Fruit fly (Drosophila melanogaster): Measurements from ENCODE around the gene Pdk1.

The Pdk1 gene

dm6 chr3L:165981-166788 is 36.9 kb downstream of the Pdk1 start (continued):
- TF ChIP-seq pfk (GFP tag; optimal IDR thresholded peaks at IDR 0.05): no peak
- TF ChIP-seq CG4617 (GFP tag; optimal IDR thresholded peaks at IDR 0.05; ENCODE audit: borderline replicate concordance): no peak
- no peak for TF ChIP-seq CG2129 (GFP tag; IDR thresholded peaks at IDR 0.05; ENCODE audit: partially characterized antibody)
- TF ChIP-seq dati (GFP tag; IDR thresholded peaks at IDR 0.05): no peak
- TF ChIP-seq CG3065 (GFP tag; optimal IDR thresholded peaks at IDR 0.05): no peak
- TF ChIP-seq Adf1 (GFP tag; IDR thresholded peaks at IDR 0.05): no peak
- no peak for TF ChIP-seq sim (GFP tag; IDR thresholded peaks at IDR 0.05)
- TF ChIP-seq Dll (GFP tag; IDR thresholded peaks at IDR 0.05; ENCODE audit: partially characterized antibody): no peak
- TF ChIP-seq Atf-2 (GFP tag; optimal IDR thresholded peaks at IDR 0.05): no peak
- TF ChIP-seq CG2712 (tag; optimal IDR thresholded peaks at IDR 0.05): peak; percentile 52
- no peak for TF ChIP-seq Hmx (GFP tag; optimal IDR thresholded peaks at IDR 0.05)
- TF ChIP-seq bowl (GFP tag; IDR thresholded peaks at IDR 0.05): no peak
- TF ChIP-seq Fer3 (tag; optimal IDR thresholded peaks at IDR 0.05): no peak
- no peak for TF ChIP-seq CG6272 (GFP tag; IDR thresholded peaks at IDR 0.05)
- TF ChIP-seq az2 (GFP tag; optimal IDR thresholded peaks at IDR 0.05): no peak
- no peak for TF ChIP-seq Ravus (GFP tag; IDR thresholded peaks at IDR 0.05)
- no peak for TF ChIP-seq CG6683 (GFP tag; optimal IDR thresholded peaks at IDR 0.05)
- no peak for TF ChIP-seq p53 (GFP tag; optimal IDR thresholded peaks at IDR 0.05)
- no peak for TF ChIP-seq CG32767 (GFP tag; IDR thresholded peaks at IDR 0.05)
- TF ChIP-seq MTF-1 (GFP tag; optimal IDR thresholded peaks at IDR 0.05; ENCODE audit: borderline replicate concordance): no peak
- TF ChIP-seq CG9817 (tag; optimal IDR thresholded peaks at IDR 0.05): no peak
- TF ChIP-seq CG33557 (GFP tag; optimal IDR thresholded peaks at IDR 0.05): no peak
- TF ChIP-seq cwo (GFP tag; optimal IDR thresholded peaks at IDR 0.05): no peak
- no peak for TF ChIP-seq Ssrp (tag; optimal IDR thresholded peaks at IDR 0.05)
- no peak for TF ChIP-seq tio (GFP tag; optimal IDR thresholded peaks at IDR 0.05)
- TF ChIP-seq CG13296 (GFP tag; optimal IDR thresholded peaks at IDR 0.05): no peak
- no peak for TF ChIP-seq CG15011 (GFP tag; optimal IDR thresholded peaks at IDR 0.05)
- no peak for TF ChIP-seq Myb (GFP tag; optimal IDR thresholded peaks at IDR 0.05)
- TF ChIP-seq CG15696 (tag; optimal IDR thresholded peaks at IDR 0.05): no peak
- TF ChIP-seq prd (optimal IDR thresholded peaks at IDR 0.05): no peak
- no peak for TF ChIP-seq prd (GFP tag; IDR thresholded peaks at IDR 0.05)
- no peak for TF ChIP-seq br (optimal IDR thresholded peaks at IDR 0.05)
- TF ChIP-seq CG2199 (GFP tag; IDR thresholded peaks at IDR 0.05): peak; percentile 78; the same call in 2 of the 3 replicates
- TF ChIP-seq hbn (GFP tag; IDR thresholded peaks at IDR 0.05; ENCODE audit: partially characterized antibody): no peak
- peak; percentile 25 for TF ChIP-seq NfI (GFP tag; optimal IDR thresholded peaks at IDR 0.05)
- TF ChIP-seq lab (GFP tag; optimal IDR thresholded peaks at IDR 0.05): peak; percentile 52
- no peak for TF ChIP-seq HHEX (GFP tag; optimal IDR thresholded peaks at IDR 0.05)
- no peak for TF ChIP-seq sr (GFP tag; IDR thresholded peaks at IDR 0.05)
- no peak for TF ChIP-seq crp (GFP tag; optimal IDR thresholded peaks at IDR 0.05)
- no peak for TF ChIP-seq CG10209 (GFP tag; optimal IDR thresholded peaks at IDR 0.05)
- TF ChIP-seq sob (GFP tag; IDR thresholded peaks at IDR 0.05): no peak
- TF ChIP-seq CG15514 (GFP tag; optimal IDR thresholded peaks at IDR 0.05): no peak
- TF ChIP-seq CG1024 (GFP tag; IDR thresholded peaks at IDR 0.05): no peak
- peak; percentile 52 for TF ChIP-seq Xrp1 (GFP tag; IDR thresholded peaks at IDR 0.05)
- TF ChIP-seq lov (optimal IDR thresholded peaks at IDR 0.05): no peak
- TF ChIP-seq lov (GFP tag; IDR thresholded peaks at IDR 0.05): no peak
- no peak for TF ChIP-seq Tbp (GFP tag; optimal IDR thresholded peaks at IDR 0.05)
- TF ChIP-seq sisA (GFP tag; IDR thresholded peaks at IDR 0.05): no peak; the same call in 1 of the 2 replicates
- TF ChIP-seq dm (GFP tag; optimal IDR thresholded peaks at IDR 0.05): no peak
- no peak for TF ChIP-seq kay (GFP tag; optimal IDR thresholded peaks at IDR 0.05)

Data from whole organism, embryonic.